Worm (Caenorhabditis elegans): ENCODE results near the gene F54D10.5.

The F54D10.5 gene

ce11 chrII:3787151-3787550 lies 20.8 kb downstream of the F54D10.5 start, which contains the start of gene T24E12.13:
TSS of gene T24E12.13 (plus strand) at chrII:3787451.
- no peak for TF ChIP-seq lin-38 (GFP tag; IDR thresholded peaks at IDR 0.05)

- peak; percentile 80 for TF ChIP-seq ceh-20 (GFP tag; IDR thresholded peaks at IDR 0.05)
- TF ChIP-seq skn-1 (tag; optimal IDR thresholded peaks at IDR 0.05) = no peak
- TF ChIP-seq dmd-8 (GFP tag; IDR thresholded peaks at IDR 0.05) = no peak
- no peak for TF ChIP-seq ama-1 (optimal IDR thresholded peaks at IDR 0.05)
- peak; percentile 98 for TF ChIP-seq nhr-28 (tag; optimal IDR thresholded peaks at IDR 0.05)
- peak; percentile 50 for TF ChIP-seq mxl-3 (GFP tag; optimal IDR thresholded peaks at IDR 0.05)
- TF ChIP-seq dmd-6 (GFP tag; IDR thresholded peaks at IDR 0.05) = peak; percentile 98
- 0 out of 2 replicates have a peak, but pooled peaks have one; percentile 18 for TF ChIP-seq nhr-42 (GFP tag; IDR thresholded peaks at IDR 0.05)
- no peak for TF ChIP-seq ceh-28 (tag; optimal IDR thresholded peaks at IDR 0.05)
- TF ChIP-seq php-3 (GFP tag; IDR thresholded peaks at IDR 0.05) = peak; percentile 100
- no peak for TF ChIP-seq nhr-111 (GFP tag; optimal IDR thresholded peaks at IDR 0.05)
- peak; percentile 100 for TF ChIP-seq nhr-6 (tag; optimal IDR thresholded peaks at IDR 0.05)
- no peak for TF ChIP-seq fkh-10 (GFP tag; optimal IDR thresholded peaks at IDR 0.05)
- peak; percentile 36 for TF ChIP-seq fos-1 (tag; optimal IDR thresholded peaks at IDR 0.05)
- peak; percentile 96 for TF ChIP-seq tra-1 (GFP tag; IDR thresholded peaks at IDR 0.05)
- peak in 1 of 2 experiments; percentile 53 for TF ChIP-seq mdl-1 (tag; optimal IDR thresholded peaks at IDR 0.05)
- no peak for TF ChIP-seq ctbp-1 (GFP tag; IDR thresholded peaks at IDR 0.05)
- no peak for TF ChIP-seq F10B5.3 (tag; optimal IDR thresholded peaks at IDR 0.05)
- no peak for TF ChIP-seq lim-7 (GFP tag; IDR thresholded peaks at IDR 0.05)
- TF ChIP-seq lin-1 (GFP tag; IDR thresholded peaks at IDR 0.05) = peak; percentile 91
- TF ChIP-seq daf-16 (GFP tag; optimal IDR thresholded peaks at IDR 0.05) = peak in 1 of 2 experiments; percentile 23
- peak; percentile 96 for TF ChIP-seq daf-16 (tag; optimal IDR thresholded peaks at IDR 0.05)
- no peak for TF ChIP-seq Y5F2A.4 (GFP tag; optimal IDR thresholded peaks at IDR 0.05)
- no peak for TF ChIP-seq egl-27 (tag; optimal IDR thresholded peaks at IDR 0.05)
- TF ChIP-seq lin-38 (GFP tag; IDR thresholded peaks at IDR 0.05) = no peak
- peak; percentile 70 to 98 for TF ChIP-seq unc-62 (GFP tag; optimal IDR thresholded peaks at IDR 0.05 in 1 of 2)
- no peak for TF ChIP-seq unc-62 (tag; optimal IDR thresholded peaks at IDR 0.05)
- peak; percentile 100 for TF ChIP-seq pqm-1 (tag; optimal IDR thresholded peaks at IDR 0.05)
- peak; percentile 21 for TF ChIP-seq cey-2 (tag; optimal IDR thresholded peaks at IDR 0.05; ENCODE audit: borderline replicate concordance, insufficient read depth)
- peak; percentile 97 for TF ChIP-seq nhr-77 (tag; optimal IDR thresholded peaks at IDR 0.05)
- TF ChIP-seq unc-39 (tag; optimal IDR thresholded peaks at IDR 0.05) = no peak
- no peak for TF ChIP-seq ceh-32 (tag; optimal IDR thresholded peaks at IDR 0.05; ENCODE audit: poor library complexity)
- TF ChIP-seq hlh-11 (tag; optimal IDR thresholded peaks at IDR 0.05) = peak; percentile 79
Observed at ce11 chrII:3786538-3786937, 21.4 kb downstream of the F54D10.5 start.

ce11 chrII:3785756-3786155 lies 22.2 kb downstream of the F54D10.5 start:
- TF ChIP-seq set-16 (GFP tag; IDR thresholded peaks at IDR 0.05) = peak; percentile 78
- no peak for TF ChIP-seq fkh-10 (GFP tag; optimal IDR thresholded peaks at IDR 0.05)

ce11 chrII:3785257-3785656 lies 22.7 kb downstream of the F54D10.5 start, which contains the start of gene T24E12.1:
TSS of gene T24E12.1 (plus strand) at chrII:3785557.
- TF ChIP-seq cey-2 (tag; optimal IDR thresholded peaks at IDR 0.05; ENCODE audit: borderline replicate concordance, insufficient read depth) (no peak), lin-13 (GFP tag; optimal IDR thresholded peaks at IDR 0.05) (no peak), snpc-4 (tag; optimal IDR thresholded peaks at IDR 0.05) (no peak), ctbp-1 (GFP tag; IDR thresholded peaks at IDR 0.05) (no peak), spr-1 (tag; optimal IDR thresholded peaks at IDR 0.05) (no peak)
